Worm (Caenorhabditis elegans): ENCODE data around the gene gadr-4.

DNA sequence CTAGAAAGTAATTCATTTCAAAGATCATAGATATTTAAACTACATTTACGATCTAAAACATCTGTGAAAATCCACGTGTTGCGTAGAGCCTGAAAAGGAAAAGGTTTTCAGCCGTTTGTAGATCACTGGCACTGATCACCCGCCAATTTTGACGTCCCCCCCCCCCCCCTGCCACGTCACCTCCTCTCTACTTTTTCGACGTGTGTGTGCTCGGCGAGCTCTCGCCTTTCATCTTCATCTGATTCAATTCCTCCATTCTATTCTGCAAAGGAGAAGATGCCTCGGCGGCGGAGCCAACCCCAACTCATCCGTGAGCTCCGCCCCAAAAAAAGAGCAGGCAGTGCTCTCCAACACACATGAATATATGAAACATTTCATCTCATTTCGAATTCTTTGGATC, 18.8 kb upstream of the gadr-4 start:
- TF ChIP-seq ama-1 (optimal IDR thresholded peaks at IDR 0.05): no peak
- TF ChIP-seq nhr-11 (tag; optimal IDR thresholded peaks at IDR 0.05): no peak
- no peak for TF ChIP-seq R02D3.7 (tag; optimal IDR thresholded peaks at IDR 0.05)
- TF ChIP-seq ztf-11 (tag; optimal IDR thresholded peaks at IDR 0.05): no peak
- no peak for TF ChIP-seq snpc-4 (tag; optimal IDR thresholded peaks at IDR 0.05)
- no peak for TF ChIP-seq unc-39 (tag; optimal IDR thresholded peaks at IDR 0.05)
- TF ChIP-seq unc-62 (GFP tag; optimal IDR thresholded peaks at IDR 0.05): no peak
- no peak for TF ChIP-seq fos-1 (tag; optimal IDR thresholded peaks at IDR 0.05)

Data from whole organism, L2 larva.